Worm (Caenorhabditis elegans) whole organism, late embryonic: Measurements from ENCODE around the gene ser-4.

Experiments used
- C08G9.2 ChIP-seq: sonication (generic microtip); optimal IDR thresholded peaks from 2 replicates; lab custom pipeline; 2016; ENCODE audit warnings: mild to moderate bottlenecking, missing genetic modification characterization, moderate library complexity, missing compliant biosample characterization
- F13H6.1 ChIP-seq: sonication (generic microtip); optimal IDR thresholded peaks from 2 replicates; lab custom pipeline; 2016; ENCODE audit warnings: missing genetic modification characterization, missing compliant biosample characterization
- T23F11.4 ChIP-seq: fragments of 200-800 bp; sonication (Bioruptor generic); optimal IDR thresholded peaks from 2 replicates; lab custom pipeline; 2018; ENCODE audit warnings: mild to moderate bottlenecking, missing genetic modification characterization, missing compliant biosample characterization
- ceh-14 ChIP-seq: sonication (generic microtip); optimal IDR thresholded peaks from 2 replicates; lab custom pipeline; 2016; ENCODE audit warnings: missing genotype, missing genetic modification characterization, missing compliant biosample characterization
- ceh-18 ChIP-seq: sonication (generic microtip); optimal IDR thresholded peaks from 2 replicates; lab custom pipeline; 2016; ENCODE audit warnings: missing genetic modification characterization, missing compliant biosample characterization
- ceh-24 ChIP-seq: sonication (generic microtip); optimal IDR thresholded peaks from 2 replicates; lab custom pipeline; 2016; ENCODE audit warnings: mild to moderate bottlenecking, missing genetic modification characterization, missing compliant biosample characterization
- ceh-9 ChIP-seq: sonication (generic microtip); optimal IDR thresholded peaks from 2 replicates; lab custom pipeline; 2016; ENCODE audit warnings: mild to moderate bottlenecking, missing genetic modification characterization, inconsistent platforms, missing compliant biosample characterization
- dmd-4 ChIP-seq: sonication (generic microtip); optimal IDR thresholded peaks from 2 replicates; lab custom pipeline; 2016; ENCODE audit warnings: borderline replicate concordance, missing genetic modification characterization, missing compliant biosample characterization
- dve-1 ChIP-seq: sonication (generic microtip); optimal IDR thresholded peaks from 2 replicates; lab custom pipeline; 2017; ENCODE audit warnings: antibody characterized with exemption, mild to moderate bottlenecking, missing genetic modification characterization, missing compliant biosample characterization
- ets-4 ChIP-seq: sonication (generic microtip); optimal IDR thresholded peaks from 2 replicates; lab custom pipeline; 2016; ENCODE audit warnings: missing genetic modification characterization, missing compliant biosample characterization
- eyg-1 ChIP-seq: sonication (generic microtip); optimal IDR thresholded peaks from 2 replicates; lab custom pipeline; 2016; ENCODE audit warnings: missing genotype, missing genetic modification characterization, missing compliant biosample characterization
- gmeb-2 ChIP-seq: sonication (generic microtip); optimal IDR thresholded peaks from 2 replicates; lab custom pipeline; 2016; ENCODE audit warnings: missing genetic modification characterization, inconsistent platforms, missing compliant biosample characterization
- hlh-13 ChIP-seq: fragments of 200-800 bp; sonication (Bioruptor generic); optimal IDR thresholded peaks from 2 replicates; lab custom pipeline; 2018; ENCODE audit warnings: mild to moderate bottlenecking, missing genetic modification characterization, missing compliant biosample characterization
- hlh-15 ChIP-seq: sonication (generic microtip); optimal IDR thresholded peaks from 2 replicates; lab custom pipeline; 2016; ENCODE audit warnings: missing genetic modification characterization, missing compliant biosample characterization
- lim-6 ChIP-seq: sonication (generic microtip); optimal IDR thresholded peaks from 2 replicates; lab custom pipeline; 2016; ENCODE audit warnings: missing genetic modification characterization, missing compliant biosample characterization
- lin-11 ChIP-seq: fragments of 200-800 bp; sonication (Bioruptor generic); optimal IDR thresholded peaks from 2 replicates; lab custom pipeline; 2018; ENCODE audit warnings: mild to moderate bottlenecking, missing genetic modification characterization, missing compliant biosample characterization
- nhr-11 ChIP-seq: fragments of 150-350 bp; optimal IDR thresholded peaks from 2 replicates; lab custom pipeline; 2014; ENCODE audit warnings: missing biosample characterization, missing genetic modification characterization
- nhr-232 ChIP-seq: sonication (generic microtip); optimal IDR thresholded peaks from 2 replicates; lab custom pipeline; 2016; ENCODE audit warnings: missing genetic modification characterization, missing compliant biosample characterization
- npax-4 ChIP-seq: sonication (generic microtip); optimal IDR thresholded peaks from 2 replicates; lab custom pipeline; 2016; ENCODE audit warnings: missing genetic modification characterization, missing compliant biosample characterization
- pag-3 ChIP-seq: sonication (generic microtip); optimal IDR thresholded peaks from 2 replicates; lab custom pipeline; 2016; ENCODE audit warnings: missing compliant biosample characterization, missing genetic modification characterization, borderline replicate concordance
- pat-9 ChIP-seq: fragments of 200-800 bp; sonication (Bioruptor generic); optimal IDR thresholded peaks from 2 replicates; lab custom pipeline; 2018; ENCODE audit warnings: mild to moderate bottlenecking, missing genetic modification characterization, moderate library complexity, missing compliant biosample characterization
- pha-2 ChIP-seq: sonication (generic microtip); optimal IDR thresholded peaks from 2 replicates; lab custom pipeline; 2017; ENCODE audit warnings: mild to moderate bottlenecking, missing genetic modification characterization, missing compliant biosample characterization
- pqm-1 ChIP-seq: sonication (generic microtip); optimal IDR thresholded peaks from 2 replicates; lab custom pipeline; 2016; ENCODE audit warnings: missing genetic modification characterization, missing compliant biosample characterization
- ref-2 ChIP-seq: sonication (generic microtip); optimal IDR thresholded peaks from 2 replicates; lab custom pipeline; 2016; ENCODE audit warnings: missing genetic modification characterization, missing compliant biosample characterization
- rnt-1 ChIP-seq: sonication (generic microtip); optimal IDR thresholded peaks from 2 replicates; lab custom pipeline; 2016; ENCODE audit warnings: missing genetic modification characterization, missing compliant biosample characterization
- sdc-2 ChIP-seq: sonication (generic microtip); optimal IDR thresholded peaks from 2 replicates; lab custom pipeline; 2016; ENCODE audit warnings: missing genotype, missing genetic modification characterization, missing compliant biosample characterization
- sox-2 ChIP-seq: fragments of 200-800 bp; sonication (Bioruptor generic); IDR thresholded peaks from 2 replicates; pipeline ENCODE4 v1.3.6; 2022; ENCODE audit warnings: missing genetic modification reagents, missing genetic modification characterization, missing compliant biosample characterization
- unc-3 ChIP-seq, 2 experiments: fragments of 200-800 bp in 1 of 2; sonication (Bioruptor generic) in 1 of 2; sonication (generic microtip) in 1 of 2; conservative IDR thresholded peaks in 1 of 2; optimal IDR thresholded peaks in 1 of 2; 2 replicates each; pipeline versions ENCODE4 v1.3.6 to Lab custom; 2016 to 2022; ENCODE audit warnings: missing compliant biosample characterization in 2 of 2, missing genetic modification characterization in 2 of 2, missing genetic modification reagents in 1 of 2
- unc-42 ChIP-seq: sonication (generic microtip); optimal IDR thresholded peaks from 2 replicates; lab custom pipeline; 2016; ENCODE audit warnings: missing genotype, missing genetic modification characterization, missing compliant biosample characterization
- unc-86 ChIP-seq: sonication (generic microtip); optimal IDR thresholded peaks from 2 replicates; lab custom pipeline; 2016; ENCODE audit warnings: missing genetic modification characterization, missing compliant biosample characterization
- zip-5 ChIP-seq: sonication (generic microtip); optimal IDR thresholded peaks from 2 replicates; lab custom pipeline; 2016; ENCODE audit warnings: missing genetic modification characterization, missing compliant biosample characterization

Gene ser-4

DNA sequence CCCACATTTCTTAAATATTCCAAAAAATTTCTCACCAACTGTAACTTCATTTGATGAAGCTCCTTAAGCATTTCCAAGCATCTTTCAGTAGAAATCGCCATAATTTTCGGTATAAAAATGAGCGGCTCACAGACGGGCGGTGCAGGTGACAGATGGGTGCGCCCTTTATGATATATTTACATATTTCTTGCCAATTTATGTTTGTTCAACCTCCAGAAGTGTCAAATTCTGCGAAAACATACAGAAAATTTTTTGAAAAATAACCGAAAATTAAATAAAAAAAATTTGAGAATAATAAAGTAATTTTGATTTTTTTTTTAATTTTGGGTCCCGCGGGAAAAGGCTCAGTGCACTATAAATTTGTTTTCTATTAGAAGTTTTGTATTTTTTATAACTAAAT is 21.9 kb upstream of the ser-4 start, which contains the start of gene Y46E12A.3:
Y46E12A.3 (minus strand) TSS at position 101 of the 400 bp plus-strand sequence.
- TF ChIP-seq pat-9 (tag; lab: Kevin White, UChicago) (no peak), pha-2 (tag; lab: Kevin White, UChicago) (no peak), ceh-18 (tag; lab: Kevin White, UChicago) (no peak), ref-2 (tag; lab: Kevin White, UChicago) (no peak), sox-2 (GFP tag; lab: Robert Waterston, UW) (no peak), nhr-11 (tag; lab: Kevin White, UChicago) (no peak), hlh-13 (GFP tag; lab: Kevin White, UChicago) (no peak), lin-11 (no peak), dve-1 (tag; lab: Kevin White, UChicago) (no peak), ceh-9 (no peak), unc-86 (tag; lab: Kevin White, UChicago) (no peak), rnt-1 (tag; lab: Kevin White, UChicago) (no peak), ets-4 (tag; lab: Kevin White, UChicago) (no peak), dmd-4 (tag; lab: Kevin White, UChicago) (no peak), T23F11.4 (no peak), pqm-1 (tag; lab: Kevin White, UChicago) (no peak), ceh-24 (tag; lab: Kevin White, UChicago) (no peak), zip-5 (no peak)

DNA sequence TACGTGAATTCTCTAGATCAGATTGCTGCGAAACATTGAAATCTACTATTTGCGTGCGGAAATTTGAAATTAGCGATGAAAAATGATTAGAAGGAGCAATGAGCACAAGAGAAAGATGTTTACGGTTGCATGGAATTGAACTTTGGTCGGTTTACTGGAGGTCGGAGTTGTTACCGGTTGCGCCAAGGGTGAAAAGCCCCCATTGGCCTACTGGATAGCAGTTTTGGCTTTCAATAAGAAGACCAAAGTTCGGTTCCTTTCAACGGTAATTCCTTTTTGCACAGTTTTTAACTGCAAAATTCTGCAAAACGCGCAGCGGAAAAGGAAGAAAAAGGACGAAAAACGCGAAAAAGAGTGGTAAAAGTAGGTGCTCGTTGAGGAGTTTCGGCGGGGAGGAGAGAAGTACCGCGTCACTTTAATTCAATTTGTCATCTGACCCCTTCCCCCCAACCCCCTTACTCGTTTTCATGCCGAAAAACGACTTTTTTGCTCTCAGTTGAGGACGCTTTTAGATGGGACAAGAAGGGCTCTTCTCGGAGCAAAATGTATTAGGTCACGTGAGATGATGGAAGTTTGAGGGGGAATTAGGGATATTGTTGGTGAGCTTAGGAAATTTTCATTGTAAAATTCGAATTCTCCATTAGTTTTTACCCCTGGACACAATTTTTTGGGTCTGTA is 12.7 kb upstream of the ser-4 start:
- TF ChIP-seq unc-42 (tag; lab: Kevin White, UChicago): peak; percentile 95
- no peak for TF ChIP-seq F13H6.1 (tag; lab: Kevin White, UChicago)
- TF ChIP-seq, all 69 proteins: peak for 1

ce11 chrIII:1744486-1744885 is 11.6 kb upstream of the ser-4 start:
- TF ChIP-seq ets-4 (tag; lab: Kevin White, UChicago) (no peak), lim-6 (tag; lab: Kevin White, UChicago) (no peak), C08G9.2 (tag; lab: Kevin White, UChicago) (no peak), hlh-15 (tag; lab: Kevin White, UChicago) (no peak), gmeb-2 (tag; lab: Kevin White, UChicago) (no peak), sdc-2 (no peak), sox-2 (GFP tag; lab: Robert Waterston, UW) (no peak)

ce11 chrIII:1743488-1744020 is 10.7 kb upstream of the ser-4 start:
- peak; percentile 57 for TF ChIP-seq unc-42 (tag; lab: Kevin White, UChicago)
- TF ChIP-seq unc-3 (GFP tag; conservative IDR thresholded peaks at IDR 0.05; lab: Robert Waterston, UW): no peak
- TF ChIP-seq unc-3 (tag; optimal IDR thresholded peaks at IDR 0.05; lab: Kevin White, UChicago): no peak

- TF ChIP-seq ceh-14 (tag; lab: Kevin White, UChicago) (no peak), dmd-4 (tag; lab: Kevin White, UChicago) (no peak), pag-3 (no peak), eyg-1 (tag; lab: Kevin White, UChicago) (no peak), nhr-232 (no peak)
Observed at ce11 chrIII:1743081-1743480, 10.2 kb upstream of the ser-4 start.

ce11 chrIII:1733412-1733811 is 511 bp upstream of the ser-4 start:
- peak; percentile 51 for TF ChIP-seq unc-42 (tag; lab: Kevin White, UChicago)
- no peak for TF ChIP-seq npax-4
- TF ChIP-seq, all 69 proteins: peak for 1
